Worm (Caenorhabditis elegans): ENCODE measurements around the gene rgr-1.

DNA sequence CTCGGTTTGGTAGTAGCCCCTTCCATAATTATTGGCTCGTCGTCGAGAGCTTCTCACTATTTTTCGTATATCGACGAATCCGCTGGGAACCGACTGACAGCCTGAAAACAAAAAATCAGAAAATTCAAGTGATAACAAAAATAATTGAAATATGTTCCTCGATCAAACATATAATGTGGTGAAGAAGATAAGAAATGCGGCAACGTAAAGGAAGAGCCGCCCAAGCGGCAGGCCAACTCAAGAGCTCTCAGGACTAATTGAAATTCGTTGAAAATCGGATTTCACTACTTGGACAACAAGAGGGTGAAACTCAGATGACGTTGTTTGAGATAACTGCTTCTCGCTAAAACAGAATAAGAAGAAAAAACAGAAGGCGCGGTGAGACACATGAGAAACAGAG lies 3.5 kb upstream of the rgr-1 start, which contains the start of gene slc-17.2:
- no peak for TF ChIP-seq ama-1 (optimal IDR thresholded peaks at IDR 0.05)
- TF ChIP-seq ahr-1 (tag; optimal IDR thresholded peaks at IDR 0.05), result no peak
- no peak for TF ChIP-seq tbx-2 (tag; optimal IDR thresholded peaks at IDR 0.05)
- no peak for TF ChIP-seq fkh-10 (GFP tag; optimal IDR thresholded peaks at IDR 0.05)
- no peak for TF ChIP-seq ets-4 (tag; optimal IDR thresholded peaks at IDR 0.05)
- TF ChIP-seq pag-3 (tag; optimal IDR thresholded peaks at IDR 0.05; ENCODE audit: borderline replicate concordance), result no peak
- no peak for TF ChIP-seq nhr-232 (tag; optimal IDR thresholded peaks at IDR 0.05)
- TF ChIP-seq unc-55 (GFP tag; optimal IDR thresholded peaks at IDR 0.05), result no peak
- no peak for TF ChIP-seq elt-2 (tag; optimal IDR thresholded peaks at IDR 0.05)
- no peak for TF ChIP-seq ceh-22 (tag; optimal IDR thresholded peaks at IDR 0.05)
- no peak for TF ChIP-seq pha-4 (tag; optimal IDR thresholded peaks at IDR 0.05)
- no peak for TF ChIP-seq rnt-1 (tag; optimal IDR thresholded peaks at IDR 0.05)
- no peak for TF ChIP-seq ceh-9 (tag; optimal IDR thresholded peaks at IDR 0.05)

Measured in whole organism, late embryonic.